Fruit fly (Drosophila melanogaster) whole organism, adult: ENCODE measurements around the gene CG13067.

Experiments used
- CG11617 ChIP-seq: fragments of 200-800 bp; sonication (Bioruptor generic); optimal IDR thresholded peaks from 2 replicates; lab custom pipeline; 2017; ENCODE audit warnings: mild to moderate bottlenecking, missing biosample characterization, missing genetic modification reagents, missing genetic modification characterization
- CG12768 ChIP-seq: fragments of 200-800 bp; sonication (Bioruptor generic); optimal IDR thresholded peaks from 2 replicates; lab custom pipeline; 2017; ENCODE audit warnings: missing biosample characterization, missing genetic modification characterization, mild to moderate bottlenecking, moderate library complexity, missing genetic modification reagents
- CG14711 ChIP-seq: fragments of 200-800 bp; sonication (Bioruptor generic); optimal IDR thresholded peaks from 2 replicates; lab custom pipeline; 2018; ENCODE audit warnings: missing biosample characterization, mild to moderate bottlenecking, missing genetic modification characterization, moderate library complexity
- CG1620 ChIP-seq: fragments of 200-800 bp; sonication (Bioruptor generic); optimal IDR thresholded peaks from 2 replicates; lab custom pipeline; 2016; ENCODE audit warnings: missing biosample characterization, missing genetic modification characterization
- CG33017 ChIP-seq: fragments of 200-800 bp; sonication (Bioruptor generic); optimal IDR thresholded peaks from 2 replicates; lab custom pipeline; 2018; ENCODE audit warnings: missing biosample characterization, mild to moderate bottlenecking, missing genetic modification characterization, moderate library complexity
- CG5204 ChIP-seq: fragments of 200-800 bp; sonication (Bioruptor generic); optimal IDR thresholded peaks from 2 replicates; lab custom pipeline; 2016; ENCODE audit warnings: missing biosample characterization, missing genetic modification characterization
- CG7045 ChIP-seq: fragments of 200-800 bp; sonication (Bioruptor generic); optimal IDR thresholded peaks from 2 replicates; lab custom pipeline; 2017; ENCODE audit warnings: missing biosample characterization, mild to moderate bottlenecking, missing genetic modification characterization
- CG7101 ChIP-seq: fragments of 200-800 bp; sonication (Bioruptor generic); optimal IDR thresholded peaks from 2 replicates; lab custom pipeline; 2018; ENCODE audit warnings: missing biosample characterization, mild to moderate bottlenecking, missing genetic modification characterization, moderate library complexity
- Clk ChIP-seq: fragments of 200-800 bp; sonication (Bioruptor generic); optimal IDR thresholded peaks from 2 replicates; lab custom pipeline; 2017; ENCODE audit warnings: missing biosample characterization, missing genetic modification characterization
- Crg-1 ChIP-seq: fragments of 200-800 bp; sonication (Bioruptor generic); optimal IDR thresholded peaks from 2 replicates; lab custom pipeline; 2016; ENCODE audit warnings: missing biosample characterization, missing genetic modification characterization
- Hr96 ChIP-seq: fragments of 200-800 bp; sonication (Bioruptor generic); optimal IDR thresholded peaks from 2 replicates; lab custom pipeline; 2016; ENCODE audit warnings: missing biosample characterization, missing genetic modification characterization
- Mnt ChIP-seq: fragments of 200-800 bp; sonication (Bioruptor generic); optimal IDR thresholded peaks from 2 replicates; lab custom pipeline; 2016; ENCODE audit warnings: missing biosample characterization, mild to moderate bottlenecking, missing genetic modification characterization
- bab1 ChIP-seq: fragments of 200-800 bp; sonication (Bioruptor generic); optimal IDR thresholded peaks from 3 replicates; lab custom pipeline; 2019; ENCODE audit warnings: missing biosample characterization, mild to moderate bottlenecking, missing genetic modification characterization, moderate library complexity
- cic ChIP-seq: fragments of 200-800 bp; sonication (Bioruptor generic); optimal IDR thresholded peaks from 2 replicates; lab custom pipeline; 2017; ENCODE audit warnings: missing biosample characterization, mild to moderate bottlenecking, missing genetic modification characterization, moderate library complexity
- cnc ChIP-seq, 2 experiments: fragments of >200 bp; optimal IDR thresholded peaks; 2 replicates each; lab custom pipeline; 2017
- kay ChIP-seq: fragments of 200-800 bp; sonication (Bioruptor generic); peaks from one replicate; lab custom pipeline; 2016; ENCODE audit warnings: missing biosample characterization, missing genetic modification characterization, borderline replicate concordance
- ovo ChIP-seq: fragments of 200-800 bp; sonication (Bioruptor generic); optimal IDR thresholded peaks from 2 replicates; lab custom pipeline; 2016; ENCODE audit warnings: missing biosample characterization, missing genetic modification characterization
- pad ChIP-seq: fragments of 200-800 bp; sonication (Bioruptor generic); optimal IDR thresholded peaks from 3 replicates; lab custom pipeline; 2017; ENCODE audit warnings: missing biosample characterization, missing genetic modification characterization, mild to moderate bottlenecking, moderate library complexity, missing genetic modification reagents
- tj ChIP-seq: fragments of 200-800 bp; sonication (Bioruptor generic); optimal IDR thresholded peaks from 3 replicates; lab custom pipeline; 2017; ENCODE audit warnings: missing biosample characterization, mild to moderate bottlenecking, missing genetic modification characterization, moderate library complexity
- toe ChIP-seq: fragments of 200-800 bp; sonication (Bioruptor generic); optimal IDR thresholded peaks from 2 replicates; lab custom pipeline; 2016; ENCODE audit warnings: missing biosample characterization, missing genetic modification characterization

Gene CG13067

dm6 chr3L:16261505-16261904 is 9.6 kb upstream of the CG13067 start, which contains the start of gene CG34247:
Gene CG34247 (minus strand): TSS chr3L:16261605.
- TF ChIP-seq Hr96 (GFP tag; lab: Kevin White, UChicago) (no peak), cic (no peak), pad (GFP tag; lab: Kevin White, UChicago) (no peak)

dm6 chr3L:16262440-16262839 is 8.6 kb upstream of the CG13067 start, which contains the start of gene CG13071:
Gene CG13071 (plus strand): TSS chr3L:16262740.
- TF ChIP-seq bab1 (GFP tag; lab: Kevin White, UChicago): no peak
- no peak for TF ChIP-seq pad (GFP tag; lab: Kevin White, UChicago)
- no peak for TF ChIP-seq Crg-1 (GFP tag; lab: Kevin White, UChicago)
- no peak for TF ChIP-seq Clk
- no peak for TF ChIP-seq CG7045
- no peak for TF ChIP-seq CG14711 (tag; lab: Kevin White, UChicago)
- no peak for TF ChIP-seq tj (GFP tag; lab: Kevin White, UChicago)
- no peak for TF ChIP-seq Hr96 (GFP tag; lab: Kevin White, UChicago)
- TF ChIP-seq cic: no peak
- TF ChIP-seq CG7101 (tag; lab: Kevin White, UChicago): no peak
- TF ChIP-seq kay (GFP tag; lab: Kevin White, UChicago): no peak
- TF ChIP-seq CG33017: no peak
- TF ChIP-seq CG5204 (GFP tag; lab: Kevin White, UChicago): no peak
- TF ChIP-seq cnc (optimal IDR thresholded peaks at IDR 0.05; lab: Kevin White, UChicago): no peak
- TF ChIP-seq toe (GFP tag; lab: Kevin White, UChicago): no peak
- no peak for TF ChIP-seq ovo (GFP tag; lab: Kevin White, UChicago)
- no peak for TF ChIP-seq CG11617 (GFP tag; lab: Kevin White, UChicago)
- no peak for TF ChIP-seq CG1620 (GFP tag; lab: Kevin White, UChicago)

- TF ChIP-seq cic: no peak
- no peak for TF ChIP-seq CG14711 (tag; lab: Kevin White, UChicago)
- TF ChIP-seq CG7045: no peak
- TF ChIP-seq tj (GFP tag; lab: Kevin White, UChicago): no peak
- no peak for TF ChIP-seq CG7101 (tag; lab: Kevin White, UChicago)
- TF ChIP-seq CG1620 (GFP tag; lab: Kevin White, UChicago): no peak
- TF ChIP-seq CG11617 (GFP tag; lab: Kevin White, UChicago): no peak
- no peak for TF ChIP-seq ovo (GFP tag; lab: Kevin White, UChicago)
Measured at dm6 chr3L:16263043-16263442, 8.0 kb upstream of the CG13067 start, which contains the start of gene CG13070. Gene CG13070 (plus strand): TSS chr3L:16263343.

dm6 chr3L:16265000-16265399 is 6.1 kb upstream of the CG13067 start, which contains the start of the genes CG13051 and CG13069:
Gene CG13051 (minus strand): TSS chr3L:16265100.
Gene CG13069 (plus strand): TSS chr3L:16265385.
- no peak for TF ChIP-seq Clk
- no peak for TF ChIP-seq Crg-1 (GFP tag; lab: Kevin White, UChicago)
- no peak for TF ChIP-seq bab1 (GFP tag; lab: Kevin White, UChicago)
- no peak for TF ChIP-seq CG7045
- no peak for TF ChIP-seq Mnt
- TF ChIP-seq CG12768: no peak
- no peak for TF ChIP-seq CG11617 (GFP tag; lab: Kevin White, UChicago)
- no peak for TF ChIP-seq tj (GFP tag; lab: Kevin White, UChicago)
- TF ChIP-seq kay (GFP tag; lab: Kevin White, UChicago): no peak
- TF ChIP-seq ovo (GFP tag; lab: Kevin White, UChicago): no peak

dm6 chr3L:16268106-16268733 is 2.9 kb upstream of the CG13067 start, which contains the start of gene CG4950:
Gene CG4950 (minus strand): TSS chr3L:16268156.
- TF ChIP-seq cic (no peak), CG33017 (no peak), toe (GFP tag; lab: Kevin White, UChicago) (no peak)

dm6 chr3L:16269092-16269491 is 2.0 kb upstream of the CG13067 start, which contains the start of gene CG13068:
Gene CG13068 (plus strand): TSS chr3L:16269392.
- TF ChIP-seq CG33017 (no peak), Mnt (no peak), pad (GFP tag; lab: Kevin White, UChicago) (no peak), toe (GFP tag; lab: Kevin White, UChicago) (no peak), CG1620 (GFP tag; lab: Kevin White, UChicago) (no peak), ovo (GFP tag; lab: Kevin White, UChicago) (no peak), cnc (optimal IDR thresholded peaks at IDR 0.05; lab: Kevin White, UChicago) (no peak)

dm6 chr3L:16272338-16272959 is 1.4 kb downstream of the CG13067 start, which contains the start of gene CG13066:
Gene CG13066 (plus strand): TSS chr3L:16272909.
- TF ChIP-seq CG14711 (tag; lab: Kevin White, UChicago): no peak
- TF ChIP-seq cnc (optimal IDR thresholded peaks at IDR 0.05; lab: Kevin White, UChicago): no peak
- TF ChIP-seq CG7045: no peak
- TF ChIP-seq tj (GFP tag; lab: Kevin White, UChicago): no peak
- no peak for TF ChIP-seq CG1620 (GFP tag; lab: Kevin White, UChicago)
- TF ChIP-seq toe (GFP tag; lab: Kevin White, UChicago): no peak
- no peak for TF ChIP-seq Mnt
- no peak for TF ChIP-seq CG33017
- TF ChIP-seq ovo (GFP tag; lab: Kevin White, UChicago): no peak
- no peak for TF ChIP-seq CG11617 (GFP tag; lab: Kevin White, UChicago)
- TF ChIP-seq cic: no peak
- no peak for TF ChIP-seq CG5204 (GFP tag; lab: Kevin White, UChicago)
